Fruit fly (Drosophila melanogaster): ENCODE measurements around the gene hng2.

hng2 gene

DNA sequence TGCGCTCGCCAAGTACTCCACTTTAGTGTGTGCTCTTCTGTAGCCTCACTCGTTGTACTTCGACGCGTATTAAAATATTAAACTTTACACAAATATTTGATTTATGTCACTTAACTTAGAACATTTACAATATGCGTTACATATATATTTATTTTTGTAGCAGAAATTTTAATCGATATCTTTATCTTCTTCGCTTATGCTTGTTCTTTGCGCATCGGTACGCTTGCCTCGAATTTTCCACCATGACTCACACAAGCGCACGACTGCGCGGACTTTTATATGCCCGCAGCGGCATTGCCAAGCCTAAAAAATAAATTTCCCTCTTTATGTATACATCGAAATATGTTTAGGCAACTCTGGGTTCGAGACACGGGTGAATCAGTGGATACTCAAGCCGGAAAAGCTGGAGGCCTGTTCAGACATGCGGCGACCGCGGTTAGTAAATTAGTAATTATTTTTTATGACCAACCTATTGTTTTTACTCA, 14.3 kb downstream of the hng2 start, which contains the start of gene aqz:
Gene aqz (minus strand): TSS at position 255 of the 485 bp plus-strand sequence.
- TF ChIP-seq h (GFP tag; optimal IDR thresholded peaks at IDR 0.05) (peak; percentile 79), woc (GFP tag; optimal IDR thresholded peaks at IDR 0.05) (peak; percentile 4), brk (GFP tag; optimal IDR thresholded peaks at IDR 0.05) (peak; percentile 8), Dfd (GFP tag; optimal IDR thresholded peaks at IDR 0.05) (no peak), Hr78 (GFP tag; optimal IDR thresholded peaks at IDR 0.05) (no peak), Hr83 (GFP tag; optimal IDR thresholded peaks at IDR 0.05; ENCODE audit: poor library complexity, severe bottlenecking) (peak; percentile 90), foxo (GFP tag; optimal IDR thresholded peaks at IDR 0.05) (peak in 1 of 2 experiments; percentile 51), Rel (GFP tag; optimal IDR thresholded peaks at IDR 0.05) (no peak), Rel (tag; optimal IDR thresholded peaks at IDR 0.05) (peak; percentile 74), fru (GFP tag; optimal IDR thresholded peaks at IDR 0.05) (peak; percentile 56), dsf (GFP tag; optimal IDR thresholded peaks at IDR 0.05; ENCODE audit: borderline replicate concordance) (peak; percentile 5), CG32264 (GFP tag; optimal IDR thresholded peaks at IDR 0.05) (no peak), Abd-B (GFP tag; optimal IDR thresholded peaks at IDR 0.05) (no peak), Vsx2 (GFP tag; optimal IDR thresholded peaks at IDR 0.05; ENCODE audit: partially characterized antibody) (no peak), br (GFP tag; optimal IDR thresholded peaks at IDR 0.05) (peak; percentile 45), usp (GFP tag; optimal IDR thresholded peaks at IDR 0.05) (no peak), rgr (GFP tag; optimal IDR thresholded peaks at IDR 0.05) (peak; percentile 56), OdsH (GFP tag; optimal IDR thresholded peaks at IDR 0.05) (no peak), Myc (optimal IDR thresholded peaks at IDR 0.05) (peak; percentile 57), Mio (GFP tag; optimal IDR thresholded peaks at IDR 0.05) (no peak), Dif (GFP tag; optimal IDR thresholded peaks at IDR 0.05; ENCODE audit: partially characterized antibody) (peak; percentile 54), dl (GFP tag; optimal IDR thresholded peaks at IDR 0.05; ENCODE audit: insufficient read depth in 1 of 2, partially characterized antibody in 2 of 2) (no peak), CrebA (GFP tag; optimal IDR thresholded peaks at IDR 0.05; ENCODE audit: borderline replicate concordance) (no peak), psq (GFP tag; optimal IDR thresholded peaks at IDR 0.05) (peak; percentile 24), GATAd (GFP tag; optimal IDR thresholded peaks at IDR 0.05) (no peak), pan (optimal IDR thresholded peaks at IDR 0.05) (no peak), sage (GFP tag; optimal IDR thresholded peaks at IDR 0.05) (peak; percentile 16), Sp1 (GFP tag; optimal IDR thresholded peaks at IDR 0.05) (peak; percentile 65), Hnf4 (GFP tag; optimal IDR thresholded peaks at IDR 0.05) (peak; percentile 59), dmrt93B (GFP tag; optimal IDR thresholded peaks at IDR 0.05) (no peak), HLH106 (tag; optimal IDR thresholded peaks at IDR 0.05) (peak; percentile 55), sv (GFP tag; optimal IDR thresholded peaks at IDR 0.05) (peak; percentile 46), lola (GFP tag; optimal IDR thresholded peaks at IDR 0.05) (no peak), jim (GFP tag; optimal IDR thresholded peaks at IDR 0.05) (peak; percentile 5), ey (GFP tag; optimal IDR thresholded peaks at IDR 0.05) (peak; percentile 33), CG9705 (GFP tag; optimal IDR thresholded peaks at IDR 0.05) (peak; percentile 48), Jra (GFP tag; optimal IDR thresholded peaks at IDR 0.05) (peak; percentile 97), tai (GFP tag; optimal IDR thresholded peaks at IDR 0.05) (peak; percentile 50), N (GFP tag; optimal IDR thresholded peaks at IDR 0.05) (no peak)

DNA sequence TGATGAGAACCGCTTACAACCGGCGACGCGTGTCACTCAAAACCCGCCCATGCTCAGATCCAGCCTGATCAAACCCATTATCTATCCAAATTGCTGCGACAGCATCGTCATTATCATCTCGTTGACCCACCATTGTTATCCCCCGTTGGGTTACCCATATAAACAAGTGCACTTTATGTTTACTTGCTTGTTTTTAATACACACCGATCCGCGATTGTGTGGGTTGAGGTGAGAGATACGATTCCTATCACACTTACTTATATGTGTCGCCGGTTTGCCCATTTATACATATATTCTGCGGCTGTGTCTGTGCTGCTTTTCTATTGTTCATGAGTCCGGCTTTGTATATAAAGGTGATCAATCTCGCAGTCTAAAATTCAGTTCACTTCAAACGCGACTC, 15.5 kb downstream of the hng2 start, which contains the start of gene CG8369:
Gene CG8369 (plus strand): TSS at position 386 of the 400 bp plus-strand sequence.
- TF ChIP-seq OdsH (GFP tag; optimal IDR thresholded peaks at IDR 0.05) (no peak), Rel (GFP tag; optimal IDR thresholded peaks at IDR 0.05) (no peak), Rel (tag; optimal IDR thresholded peaks at IDR 0.05) (peak; percentile 94), woc (GFP tag; optimal IDR thresholded peaks at IDR 0.05) (no peak)

DNA sequence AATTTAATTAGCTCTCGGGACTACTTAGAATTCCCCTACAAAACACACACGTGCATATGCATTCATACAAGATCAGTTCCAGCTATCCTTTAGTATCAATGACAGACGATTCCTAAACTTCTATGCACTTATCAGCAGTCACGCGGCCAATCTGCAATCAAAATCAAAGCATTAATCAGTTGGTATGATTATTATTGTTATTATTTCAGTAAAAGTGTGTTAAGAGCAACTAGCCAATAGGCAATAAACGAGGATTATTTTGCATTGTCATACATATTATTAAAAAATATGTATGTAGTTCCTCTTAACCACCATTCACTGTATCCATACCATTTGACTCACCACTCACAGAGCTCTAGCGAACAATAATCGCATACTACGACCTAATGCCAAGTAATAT, 16.8 kb downstream of the hng2 start:
- TF ChIP-seq HLH106 (tag; optimal IDR thresholded peaks at IDR 0.05): no peak
- TF ChIP-seq GATAd (GFP tag; optimal IDR thresholded peaks at IDR 0.05): no peak
- TF ChIP-seq brk (GFP tag; optimal IDR thresholded peaks at IDR 0.05): no peak
- no peak for TF ChIP-seq Sp1 (GFP tag; optimal IDR thresholded peaks at IDR 0.05)
- TF ChIP-seq pan (optimal IDR thresholded peaks at IDR 0.05): no peak
- no peak for TF ChIP-seq Mio (GFP tag; optimal IDR thresholded peaks at IDR 0.05)
- no peak for TF ChIP-seq N (GFP tag; optimal IDR thresholded peaks at IDR 0.05)
- no peak for TF ChIP-seq Vsx2 (GFP tag; optimal IDR thresholded peaks at IDR 0.05; ENCODE audit: partially characterized antibody)
